Comparison of ENCODE assay signal across 1 fruit fly cellular context in the genomic region with DNA sequence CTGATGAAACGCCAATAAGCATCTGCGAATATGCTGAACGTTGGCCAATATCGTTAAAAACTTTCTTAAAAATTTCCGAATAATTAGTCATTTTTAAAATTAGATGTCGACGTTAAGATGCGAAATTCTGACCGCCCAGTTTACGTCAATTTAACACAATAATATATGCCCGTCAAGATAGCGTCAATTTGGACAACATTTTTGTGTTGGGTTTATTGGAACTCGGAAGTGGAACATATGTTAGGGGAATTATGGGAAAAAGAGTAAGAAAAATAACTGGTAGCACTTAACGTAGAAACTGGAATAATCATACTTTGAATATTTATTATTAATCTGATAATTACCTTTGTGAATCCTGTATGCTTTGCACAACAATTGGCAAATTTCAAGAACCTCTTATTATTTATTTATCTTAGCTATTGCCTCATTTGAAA.
A peak's percentile ranks its signal among the peaks of the same experiment; 100 is the strongest.
TF ChIP-seq lines count a peak whose summit lies in the region.

TSS of gene CG5676 (minus strand) at position 167 of the 434 bp plus-strand sequence.

TF ChIP-seq in whole organism, embryonic, 481 proteins besides CTCF, POLR2A, EP300 and RAD21 (continued from another document and continues in another):
- TF ChIP-seq CG5245 (GFP tag; optimal IDR thresholded peaks at IDR 0.05; lab: Kevin White, UChicago) (no peak), Aef1 (GFP tag; IDR thresholded peaks at IDR 0.05; lab: Robert Waterston, UW) (no peak), Ets97D (GFP tag; optimal IDR thresholded peaks at IDR 0.05; lab: Kevin White, UChicago) (peak; percentile 26), vvl (GFP tag; IDR thresholded peaks at IDR 0.05; lab: Robert Waterston, UW) (no peak; the same call in 1 of the 2 replicates), Hmr (GFP tag; optimal IDR thresholded peaks at IDR 0.05; lab: Kevin White, UChicago) (no peak), CG31388 (GFP tag; optimal IDR thresholded peaks at IDR 0.05; lab: Kevin White, UChicago) (no peak), ab (GFP tag; optimal IDR thresholded peaks at IDR 0.05; lab: Kevin White, UChicago) (no peak), CG10366 (GFP tag; IDR thresholded peaks at IDR 0.05; lab: Robert Waterston, UW) (no peak), chm (GFP tag; IDR thresholded peaks at IDR 0.05; lab: Robert Waterston, UW) (no peak), Doc2 (GFP tag; IDR thresholded peaks at IDR 0.05; lab: Robert Waterston, UW) (no peak), hb (GFP tag; IDR thresholded peaks at IDR 0.05; lab: Robert Waterston, UW; ENCODE audit: partially characterized antibody) (no peak), pfk (GFP tag; optimal IDR thresholded peaks at IDR 0.05; lab: Kevin White, UChicago) (peak; percentile 97), CG14710 (tag; optimal IDR thresholded peaks at IDR 0.05; lab: Kevin White, UChicago) (peak; percentile 44), Dll (GFP tag; IDR thresholded peaks at IDR 0.05; lab: Robert Waterston, UW; ENCODE audit: partially characterized antibody) (0 out of 4 replicates have a peak, but pooled peaks have one; percentile 34), CG3407 (GFP tag; optimal IDR thresholded peaks at IDR 0.05; lab: Kevin White, UChicago) (no peak), Doc3 (GFP tag; IDR thresholded peaks at IDR 0.05; lab: Robert Waterston, UW; ENCODE audit: partially characterized antibody) (no peak), gfzf (GFP tag; optimal IDR thresholded peaks at IDR 0.05; lab: Kevin White, UChicago) (peak; percentile 39), CG4282 (GFP tag; optimal IDR thresholded peaks at IDR 0.05; lab: Kevin White, UChicago) (no peak), luna (GFP tag; optimal IDR thresholded peaks at IDR 0.05; lab: Kevin White, UChicago) (no peak), CG11504 (tag; optimal IDR thresholded peaks at IDR 0.05; lab: Kevin White, UChicago) (no peak), CG11723 (GFP tag; optimal IDR thresholded peaks at IDR 0.05; lab: Kevin White, UChicago) (peak; percentile 51), Nf-YB (GFP tag; optimal IDR thresholded peaks at IDR 0.05; lab: Kevin White, UChicago) (no peak), fd102C (GFP tag; optimal IDR thresholded peaks at IDR 0.05; lab: Kevin White, UChicago) (no peak), CG17612 (GFP tag; IDR thresholded peaks at IDR 0.05; lab: Robert Waterston, UW) (no peak), kah (GFP tag; optimal IDR thresholded peaks at IDR 0.05; lab: Kevin White, UChicago) (no peak), Vsx1 (GFP tag; optimal IDR thresholded peaks at IDR 0.05; lab: Kevin White, UChicago) (no peak), gt (GFP tag; IDR thresholded peaks at IDR 0.05; lab: Robert Waterston, UW) (no peak), CG1603 (tag; optimal IDR thresholded peaks at IDR 0.05; lab: Kevin White, UChicago) (peak; percentile 100), h (optimal IDR thresholded peaks at IDR 0.05; lab: Kevin White, UChicago) (no peak), CG8359 (GFP tag; optimal IDR thresholded peaks at IDR 0.05; lab: Kevin White, UChicago; ENCODE audit: borderline replicate concordance) (no peak), CG2120 (GFP tag; optimal IDR thresholded peaks at IDR 0.05; lab: Kevin White, UChicago) (no peak), bowl (GFP tag; IDR thresholded peaks at IDR 0.05; lab: Robert Waterston, UW) (no peak), Myb (GFP tag; optimal IDR thresholded peaks at IDR 0.05; lab: Kevin White, UChicago) (no peak), Tbp (GFP tag; optimal IDR thresholded peaks at IDR 0.05; lab: Kevin White, UChicago) (no peak), CG15601 (tag; optimal IDR thresholded peaks at IDR 0.05; lab: Kevin White, UChicago) (no peak), CG2129 (GFP tag; IDR thresholded peaks at IDR 0.05; lab: Robert Waterston, UW; ENCODE audit: partially characterized antibody) (no peak), CG17186 (GFP tag; optimal IDR thresholded peaks at IDR 0.05; lab: Kevin White, UChicago) (no peak), hth (optimal IDR thresholded peaks at IDR 0.05; lab: Kevin White, UChicago) (no peak), CG4328 (GFP tag; optimal IDR thresholded peaks at IDR 0.05; lab: Kevin White, UChicago) (no peak), Drgx (GFP tag; IDR thresholded peaks at IDR 0.05; lab: Robert Waterston, UW) (no peak), CG4360 (GFP tag; IDR thresholded peaks at IDR 0.05; lab: Robert Waterston, UW) (no peak), NK7.1 (GFP tag; optimal IDR thresholded peaks at IDR 0.05; lab: Kevin White, UChicago) (no peak), CG2712 (tag; optimal IDR thresholded peaks at IDR 0.05; lab: Kevin White, UChicago) (no peak), CG17802 (tag; optimal IDR thresholded peaks at IDR 0.05; lab: Kevin White, UChicago) (peak; percentile 86), Hr51 (GFP tag; optimal IDR thresholded peaks at IDR 0.05; lab: Kevin White, UChicago) (no peak), CG12659 (GFP tag; optimal IDR thresholded peaks at IDR 0.05; lab: Kevin White, UChicago) (peak; percentile 57), CG2678 (tag; optimal IDR thresholded peaks at IDR 0.05; lab: Kevin White, UChicago) (no peak), gsb-n (tag; optimal IDR thresholded peaks at IDR 0.05; lab: Kevin White, UChicago) (no peak), Stat92E (GFP tag; optimal IDR thresholded peaks at IDR 0.05; lab: Kevin White, UChicago) (no peak), pzg (GFP tag; optimal IDR thresholded peaks at IDR 0.05; lab: Kevin White, UChicago) (peak; percentile 71), CG13123 (GFP tag; optimal IDR thresholded peaks at IDR 0.05; lab: Kevin White, UChicago) (no peak), CG8281 (tag; optimal IDR thresholded peaks at IDR 0.05; lab: Kevin White, UChicago) (no peak), ttk (GFP tag; IDR thresholded peaks at IDR 0.05; lab: Robert Waterston, UW) (no peak), Hr39 (optimal IDR thresholded peaks at IDR 0.05; lab: Kevin White, UChicago) (no peak), ftz-f1 (GFP tag; optimal IDR thresholded peaks at IDR 0.05; lab: Kevin White, UChicago) (no peak), E2f2 (GFP tag; IDR thresholded peaks at IDR 0.05; lab: Robert Waterston, UW) (0 out of 2 replicates have a peak, but pooled peaks have one; percentile 8), CG32532 (GFP tag; IDR thresholded peaks at IDR 0.05; lab: Robert Waterston, UW) (no peak), NFAT (GFP tag; IDR thresholded peaks at IDR 0.05; lab: Robert Waterston, UW) (no peak), ERR (GFP tag; optimal IDR thresholded peaks at IDR 0.05; lab: Kevin White, UChicago) (no peak), z (GFP tag; IDR thresholded peaks at IDR 0.05; lab: Robert Waterston, UW) (no peak), Scr (GFP tag; IDR thresholded peaks at IDR 0.05; lab: Robert Waterston, UW; ENCODE audit: partially characterized antibody) (peak; percentile 26; the same call in 1 of the 2 replicates), CG12155 (GFP tag; optimal IDR thresholded peaks at IDR 0.05; lab: Kevin White, UChicago) (no peak), CG17359 (tag; optimal IDR thresholded peaks at IDR 0.05; lab: Kevin White, UChicago) (no peak), amos (GFP tag; IDR thresholded peaks at IDR 0.05; lab: Robert Waterston, UW; ENCODE audit: partially characterized antibody) (no peak), CG7556 (GFP tag; optimal IDR thresholded peaks at IDR 0.05; lab: Kevin White, UChicago) (no peak), CG34376 (GFP tag; optimal IDR thresholded peaks at IDR 0.05; lab: Kevin White, UChicago) (no peak), ken (GFP tag; IDR thresholded peaks at IDR 0.05; lab: Robert Waterston, UW) (no peak), CG3995 (GFP tag; optimal IDR thresholded peaks at IDR 0.05; lab: Kevin White, UChicago) (peak; percentile 78), fd96Cb (tag; optimal IDR thresholded peaks at IDR 0.05; lab: Kevin White, UChicago) (no peak), pb (GFP tag; optimal IDR thresholded peaks at IDR 0.05; lab: Kevin White, UChicago) (no peak), CG16779 (GFP tag; IDR thresholded peaks at IDR 0.05; lab: Robert Waterston, UW) (no peak), fd64A (GFP tag; optimal IDR thresholded peaks at IDR 0.05; lab: Kevin White, UChicago) (no peak), tin (GFP tag; optimal IDR thresholded peaks at IDR 0.05; lab: Kevin White, UChicago) (no peak), jumu (GFP tag; optimal IDR thresholded peaks at IDR 0.05; lab: Kevin White, UChicago) (no peak), CG15073 (GFP tag; optimal IDR thresholded peaks at IDR 0.05; lab: Kevin White, UChicago) (no peak), Sry-δ (GFP tag; optimal IDR thresholded peaks at IDR 0.05; lab: Kevin White, UChicago) (peak; percentile 38), CG18011 (GFP tag; optimal IDR thresholded peaks at IDR 0.05; lab: Kevin White, UChicago) (no peak), CG7372 (GFP tag; IDR thresholded peaks at IDR 0.05; lab: Robert Waterston, UW) (no peak), D (optimal IDR thresholded peaks at IDR 0.05; lab: Kevin White, UChicago) (no peak), D (GFP tag; optimal IDR thresholded peaks at IDR 0.05; lab: Kevin White, UChicago) (no peak), Ada2b (GFP tag; IDR thresholded peaks at IDR 0.05; lab: Robert Waterston, UW) (no peak), CG30403 (GFP tag; optimal IDR thresholded peaks at IDR 0.05; lab: Kevin White, UChicago) (no peak), CG18476 (GFP tag; optimal IDR thresholded peaks at IDR 0.05; lab: Kevin White, UChicago) (no peak), CG10321 (GFP tag; IDR thresholded peaks at IDR 0.05; lab: Robert Waterston, UW) (no peak), CG32772 (GFP tag; IDR thresholded peaks at IDR 0.05; lab: Robert Waterston, UW) (no peak), HmgD (GFP tag; optimal IDR thresholded peaks at IDR 0.05; lab: Kevin White, UChicago) (no peak), Hmx (GFP tag; optimal IDR thresholded peaks at IDR 0.05; lab: Kevin White, UChicago) (no peak), CG8944 (GFP tag; optimal IDR thresholded peaks at IDR 0.05; lab: Kevin White, UChicago) (no peak), CG7745 (tag; optimal IDR thresholded peaks at IDR 0.05; lab: Kevin White, UChicago) (peak; percentile 36), CG32767 (GFP tag; IDR thresholded peaks at IDR 0.05; lab: Robert Waterston, UW) (no peak), CG31224 (GFP tag; IDR thresholded peaks at IDR 0.05; lab: Robert Waterston, UW) (no peak; the same call in 1 of the 2 replicates), B-H2 (GFP tag; optimal IDR thresholded peaks at IDR 0.05; lab: Kevin White, UChicago) (no peak), CG15269 (tag; optimal IDR thresholded peaks at IDR 0.05; lab: Kevin White, UChicago) (no peak), CG1024 (GFP tag; IDR thresholded peaks at IDR 0.05; lab: Robert Waterston, UW) (peak; percentile 90), Kr (GFP tag; optimal IDR thresholded peaks at IDR 0.05; lab: Kevin White, UChicago) (no peak), dpn (GFP tag; optimal IDR thresholded peaks at IDR 0.05; lab: Kevin White, UChicago) (no peak), YL-1 (GFP tag; optimal IDR thresholded peaks at IDR 0.05; lab: Kevin White, UChicago) (peak; percentile 46), Sin3A (optimal IDR thresholded peaks at IDR 0.05; lab: Kevin White, UChicago) (no peak), CG7928 (GFP tag; optimal IDR thresholded peaks at IDR 0.05; lab: Kevin White, UChicago) (no peak), CG4424 (GFP tag; optimal IDR thresholded peaks at IDR 0.05; lab: Kevin White, UChicago) (no peak), trem (tag; optimal IDR thresholded peaks at IDR 0.05; lab: Kevin White, UChicago) (peak; percentile 31), pita (GFP tag; optimal IDR thresholded peaks at IDR 0.05; lab: Kevin White, UChicago) (no peak), CG13296 (GFP tag; optimal IDR thresholded peaks at IDR 0.05; lab: Kevin White, UChicago) (no peak), CG30431 (GFP tag; optimal IDR thresholded peaks at IDR 0.05; lab: Kevin White, UChicago) (no peak), Lim3 (GFP tag; IDR thresholded peaks at IDR 0.05; lab: Robert Waterston, UW) (no peak), CG12104 (GFP tag; optimal IDR thresholded peaks at IDR 0.05; lab: Kevin White, UChicago) (no peak), sd (tag; optimal IDR thresholded peaks at IDR 0.05; lab: Kevin White, UChicago) (no peak), CG7271 (tag; optimal IDR thresholded peaks at IDR 0.05; lab: Kevin White, UChicago) (peak; percentile 23), CG9609 (GFP tag; optimal IDR thresholded peaks at IDR 0.05; lab: Kevin White, UChicago) (no peak), CG6683 (GFP tag; optimal IDR thresholded peaks at IDR 0.05; lab: Kevin White, UChicago) (no peak), CG10267 (tag; optimal IDR thresholded peaks at IDR 0.05; lab: Kevin White, UChicago) (peak; percentile 17), odd (GFP tag; optimal IDR thresholded peaks at IDR 0.05; lab: Kevin White, UChicago) (no peak), CG18619 (GFP tag; optimal IDR thresholded peaks at IDR 0.05; lab: Kevin White, UChicago) (no peak), CG2202 (tag; optimal IDR thresholded peaks at IDR 0.05; lab: Kevin White, UChicago) (no peak), Atf-2 (GFP tag; optimal IDR thresholded peaks at IDR 0.05; lab: Kevin White, UChicago) (no peak), MBD-R2 (GFP tag; IDR thresholded peaks at IDR 0.05; lab: Robert Waterston, UW) (peak; percentile 70), Six4 (GFP tag; optimal IDR thresholded peaks at IDR 0.05; lab: Kevin White, UChicago) (no peak), p53 (GFP tag; optimal IDR thresholded peaks at IDR 0.05; lab: Kevin White, UChicago) (no peak), CG12744 (GFP tag; optimal IDR thresholded peaks at IDR 0.05; lab: Kevin White, UChicago) (no peak), da (GFP tag; optimal IDR thresholded peaks at IDR 0.05; lab: Kevin White, UChicago) (no peak), CG6813 (GFP tag; optimal IDR thresholded peaks at IDR 0.05; lab: Kevin White, UChicago) (no peak), HLH3B (GFP tag; IDR thresholded peaks at IDR 0.05; lab: Robert Waterston, UW) (no peak), rib (GFP tag; IDR thresholded peaks at IDR 0.05; lab: Robert Waterston, UW) (no peak), CG11247 (GFP tag; IDR thresholded peaks at IDR 0.05; lab: Robert Waterston, UW) (no peak), Abd-B (GFP tag; optimal IDR thresholded peaks at IDR 0.05; lab: Kevin White, UChicago) (no peak), nerfin-2 (GFP tag; IDR thresholded peaks at IDR 0.05; lab: Robert Waterston, UW; ENCODE audit: partially characterized antibody) (no peak), oc (tag; optimal IDR thresholded peaks at IDR 0.05; lab: Kevin White, UChicago) (no peak), en (GFP tag; optimal IDR thresholded peaks at IDR 0.05; lab: Kevin White, UChicago) (no peak), CG9437 (GFP tag; optimal IDR thresholded peaks at IDR 0.05; lab: Kevin White, UChicago) (peak; percentile 54), zfh1 (GFP tag; IDR thresholded peaks at IDR 0.05; lab: Robert Waterston, UW) (no peak), Oli (tag; optimal IDR thresholded peaks at IDR 0.05; lab: Kevin White, UChicago) (no peak), Atf6 (GFP tag; IDR thresholded peaks at IDR 0.05; lab: Robert Waterston, UW) (no peak), CG10565 (GFP tag; optimal IDR thresholded peaks at IDR 0.05; lab: Kevin White, UChicago) (no peak)
